Fruit fly (Drosophila melanogaster): ENCODE results near the gene Mst84B.

The Mst84B gene

dm6 chr3R:7037250-7037802 is 24.6 kb upstream of the Mst84B start (continued):
- peak; percentile 27 for TF ChIP-seq CG10543 (GFP tag; optimal IDR thresholded peaks at IDR 0.05)
- TF ChIP-seq ttk (GFP tag; IDR thresholded peaks at IDR 0.05), result no peak; the same call in 1 of the 2 replicates
- TF ChIP-seq CG2120 (GFP tag; optimal IDR thresholded peaks at IDR 0.05), result no peak
- TF ChIP-seq CG18599 (GFP tag; optimal IDR thresholded peaks at IDR 0.05), result peak; percentile 60
- TF ChIP-seq ranshi (GFP tag; IDR thresholded peaks at IDR 0.05), result no peak
- TF ChIP-seq Dp (GFP tag; optimal IDR thresholded peaks at IDR 0.05), result no peak
- no peak for TF ChIP-seq CG30020 (tag; optimal IDR thresholded peaks at IDR 0.05)
- no peak for TF ChIP-seq al (GFP tag; IDR thresholded peaks at IDR 0.05)
- TF ChIP-seq Neu2 (GFP tag; optimal IDR thresholded peaks at IDR 0.05; ENCODE audit: borderline replicate concordance), result peak; percentile 52
- TF ChIP-seq CG10462 (GFP tag; optimal IDR thresholded peaks at IDR 0.05), result no peak
- TF ChIP-seq CG10267 (tag; optimal IDR thresholded peaks at IDR 0.05), result peak; percentile 91
- TF ChIP-seq CG34224 (GFP tag; IDR thresholded peaks at IDR 0.05; ENCODE audit: partially characterized antibody), result peak; percentile 41; the same call in 2 of the 3 replicates
- peak; percentile 42; the same call in 1 of the 2 replicates for TF ChIP-seq Xrp1 (GFP tag; IDR thresholded peaks at IDR 0.05)
- no peak for TF ChIP-seq CG7745 (tag; optimal IDR thresholded peaks at IDR 0.05)
- TF ChIP-seq CG3281 (GFP tag; optimal IDR thresholded peaks at IDR 0.05), result no peak
- peak; percentile 55 for TF ChIP-seq dm (GFP tag; optimal IDR thresholded peaks at IDR 0.05)
- no peak for TF ChIP-seq Taf1 (GFP tag; IDR thresholded peaks at IDR 0.05)
- no peak for TF ChIP-seq danr (GFP tag; IDR thresholded peaks at IDR 0.05)
- peak; percentile 96 for TF ChIP-seq cg (GFP tag; optimal IDR thresholded peaks at IDR 0.05)
- TF ChIP-seq rib (GFP tag; IDR thresholded peaks at IDR 0.05), result no peak
- peak; percentile 97 for TF ChIP-seq twi (tag; optimal IDR thresholded peaks at IDR 0.05)
- no peak for TF ChIP-seq ato (GFP tag; IDR thresholded peaks at IDR 0.05; ENCODE audit: partially characterized antibody)
- TF ChIP-seq CG2116 (GFP tag; optimal IDR thresholded peaks at IDR 0.05), result peak; percentile 15
- TF ChIP-seq CG10366 (GFP tag; IDR thresholded peaks at IDR 0.05), result no peak
- TF ChIP-seq MTF-1 (GFP tag; optimal IDR thresholded peaks at IDR 0.05; ENCODE audit: borderline replicate concordance), result peak; percentile 22
- no peak for TF ChIP-seq CG4854 (GFP tag; optimal IDR thresholded peaks at IDR 0.05)
- no peak for TF ChIP-seq Ssrp (tag; optimal IDR thresholded peaks at IDR 0.05)
- TF ChIP-seq Elba2 (GFP tag; optimal IDR thresholded peaks at IDR 0.05), result peak; percentile 81
- peak; percentile 57 for TF ChIP-seq fd102C (GFP tag; optimal IDR thresholded peaks at IDR 0.05)
- TF ChIP-seq Hsf (GFP tag; optimal IDR thresholded peaks at IDR 0.05), result no peak
- no peak for TF ChIP-seq unc-4 (GFP tag; IDR thresholded peaks at IDR 0.05; ENCODE audit: partially characterized antibody)
- TF ChIP-seq CG10274 (GFP tag; optimal IDR thresholded peaks at IDR 0.05), result no peak
- peak; percentile 11 for TF ChIP-seq nom (GFP tag; optimal IDR thresholded peaks at IDR 0.05)
- no peak for TF ChIP-seq CG11085 (GFP tag; IDR thresholded peaks at IDR 0.05)
- TF ChIP-seq sim (GFP tag; IDR thresholded peaks at IDR 0.05), result no peak
- no peak for TF ChIP-seq HmgZ (tag; optimal IDR thresholded peaks at IDR 0.05)
- TF ChIP-seq mam (GFP tag; optimal IDR thresholded peaks at IDR 0.05), result peak; percentile 31
- TF ChIP-seq CG11247 (GFP tag; IDR thresholded peaks at IDR 0.05), result 0 out of 2 replicates have a peak, but pooled peaks have one; percentile 30
- TF ChIP-seq CG6791 (GFP tag; IDR thresholded peaks at IDR 0.05; ENCODE audit: partially characterized antibody), result no peak; the same call in 2 of the 3 replicates
- TF ChIP-seq CG5953 (GFP tag; IDR thresholded peaks at IDR 0.05), result no peak
- TF ChIP-seq E2f2 (GFP tag; IDR thresholded peaks at IDR 0.05), result no peak; the same call in 1 of the 2 replicates
- TF ChIP-seq Xbp1 (GFP tag; optimal IDR thresholded peaks at IDR 0.05), result peak; percentile 10
- no peak for TF ChIP-seq CG1602 (GFP tag; optimal IDR thresholded peaks at IDR 0.05)
- peak; percentile 82 for TF ChIP-seq hth (optimal IDR thresholded peaks at IDR 0.05)
- no peak for TF ChIP-seq slou (GFP tag; optimal IDR thresholded peaks at IDR 0.05)
- no peak for TF ChIP-seq Mrtf (GFP tag; IDR thresholded peaks at IDR 0.05)
- TF ChIP-seq B-H2 (GFP tag; optimal IDR thresholded peaks at IDR 0.05), result peak; percentile 34
- TF ChIP-seq sd (tag; optimal IDR thresholded peaks at IDR 0.05), result peak; percentile 51
- TF ChIP-seq CG8089 (GFP tag; optimal IDR thresholded peaks at IDR 0.05), result peak; percentile 11
- no peak for TF ChIP-seq CG8388 (GFP tag; optimal IDR thresholded peaks at IDR 0.05)

Data from whole organism, embryonic.